Fruit fly (Drosophila melanogaster) whole organism, prepupa: ENCODE measurements around the gene CG13063.

ENCODE experiments used
- Blimp-1 ChIP-seq: fragments of 200-800 bp; sonication (Bioruptor generic); optimal IDR thresholded peaks from 3 replicates; lab custom pipeline; 2017; ENCODE audit warnings: missing biosample characterization, missing genetic modification characterization, mild to moderate bottlenecking, moderate library complexity, missing genetic modification reagents
- CG11294 ChIP-seq: fragments of 200-800 bp; sonication (Bioruptor generic); IDR thresholded peaks from 2 replicates; pipeline ENCODE4 v1.3.6; 2022; ENCODE audit warnings: missing biosample characterization, missing genetic modification characterization
- CG11762 ChIP-seq: fragments of 200-800 bp; sonication (Bioruptor generic); optimal IDR thresholded peaks from 3 replicates; lab custom pipeline; 2016; ENCODE audit warnings: missing biosample characterization, missing genetic modification characterization; ENCODE audit not compliant: insufficient read depth
- CG11902 ChIP-seq: fragments of 200-800 bp; sonication (Bioruptor generic); optimal IDR thresholded peaks from 3 replicates; lab custom pipeline; 2016; ENCODE audit warnings: missing biosample characterization, missing genetic modification characterization
- CG15336 ChIP-seq: fragments of 200-800 bp; sonication (Bioruptor generic); IDR thresholded peaks from 2 replicates; pipeline ENCODE4 v1.3.6; 2022; ENCODE audit warnings: missing biosample characterization, missing genetic modification characterization
- CG1621 ChIP-seq: fragments of 200-800 bp; sonication (Bioruptor generic); optimal IDR thresholded peaks from 3 replicates; lab custom pipeline; 2018; ENCODE audit warnings: missing biosample characterization, mild to moderate bottlenecking, missing genetic modification characterization
- CG16779 ChIP-seq: fragments of 200-800 bp; sonication (Bioruptor generic); optimal IDR thresholded peaks from 3 replicates; lab custom pipeline; 2017; ENCODE audit warnings: missing biosample characterization, mild to moderate bottlenecking, missing genetic modification characterization
- CG31627 ChIP-seq: fragments of 200-800 bp; sonication (Bioruptor generic); optimal IDR thresholded peaks from 3 replicates; lab custom pipeline; 2016; ENCODE audit warnings: missing biosample characterization, missing genetic modification characterization
- CG32006 ChIP-seq: fragments of 200-800 bp; sonication (Bioruptor generic); optimal IDR thresholded peaks from 3 replicates; lab custom pipeline; 2017; ENCODE audit warnings: missing biosample characterization, mild to moderate bottlenecking, missing genetic modification characterization
- CG34406 ChIP-seq: fragments of 200-800 bp; sonication (Bioruptor generic); optimal IDR thresholded peaks from 3 replicates; lab custom pipeline; 2016; ENCODE audit warnings: missing biosample characterization, missing genetic modification characterization
- CG3919 ChIP-seq: fragments of 200-800 bp; sonication (Bioruptor generic); optimal IDR thresholded peaks from 3 replicates; lab custom pipeline; 2016; ENCODE audit warnings: missing biosample characterization, missing genetic modification characterization
- CG4318 ChIP-seq: fragments of 200-800 bp; sonication (Bioruptor generic); optimal IDR thresholded peaks from 3 replicates; lab custom pipeline; 2017; ENCODE audit warnings: missing biosample characterization, mild to moderate bottlenecking, missing genetic modification characterization
- CG6163 ChIP-seq: fragments of 200-800 bp; sonication (Bioruptor generic); IDR thresholded peaks from 3 replicates; pipeline ENCODE4 v1.3.6; 2022; ENCODE audit warnings: missing biosample characterization, missing genetic modification characterization
- CG6276 ChIP-seq: fragments of 200-800 bp; sonication (Bioruptor generic); optimal IDR thresholded peaks from 2 replicates; lab custom pipeline; 2017; ENCODE audit warnings: missing biosample characterization, mild to moderate bottlenecking, missing genetic modification characterization
- CG6792 ChIP-seq: fragments of 200-800 bp; sonication (Bioruptor generic); optimal IDR thresholded peaks from 3 replicates; lab custom pipeline; 2016; ENCODE audit warnings: missing biosample characterization, missing genetic modification characterization
- CG6808 ChIP-seq: fragments of 200-800 bp; sonication (Bioruptor generic); optimal IDR thresholded peaks from 3 replicates; lab custom pipeline; 2017; ENCODE audit warnings: missing biosample characterization, missing genetic modification characterization, mild to moderate bottlenecking, moderate library complexity, missing genetic modification reagents
- CG8119 ChIP-seq: fragments of 200-800 bp; sonication (Bioruptor generic); IDR thresholded peaks from 3 replicates; pipeline ENCODE4 v1.3.6; 2022; ENCODE audit warnings: missing biosample characterization, missing genetic modification characterization
- CG8319 ChIP-seq: fragments of 200-800 bp; sonication (Bioruptor generic); optimal IDR thresholded peaks from 3 replicates; lab custom pipeline; 2016; ENCODE audit warnings: missing biosample characterization, missing genetic modification characterization
- CG8632 ChIP-seq: fragments of 200-800 bp; sonication (Bioruptor generic); optimal IDR thresholded peaks from 3 replicates; lab custom pipeline; 2016; ENCODE audit warnings: missing biosample characterization, missing genetic modification characterization
- CG9139 ChIP-seq: fragments of 200-800 bp; sonication (Bioruptor generic); optimal IDR thresholded peaks from 3 replicates; lab custom pipeline; 2017; ENCODE audit warnings: missing biosample characterization, mild to moderate bottlenecking, missing genetic modification characterization
- Eip78C ChIP-seq: fragments of 200-800 bp; sonication (Bioruptor generic); peaks from one replicate; lab custom pipeline; 2016; ENCODE audit warnings: missing biosample characterization, missing genetic modification characterization
- Eip93F ChIP-seq: fragments of 200-800 bp; sonication (Bioruptor generic); optimal IDR thresholded peaks from 2 replicates; lab custom pipeline; 2016; ENCODE audit warnings: missing biosample characterization, mild to moderate bottlenecking, missing genetic modification characterization
- Ets21C ChIP-seq: fragments of 200-800 bp; sonication (Bioruptor generic); optimal IDR thresholded peaks from 3 replicates; lab custom pipeline; 2016; ENCODE audit warnings: missing biosample characterization, missing genetic modification characterization
- Ets96B ChIP-seq: fragments of 200-800 bp; optimal IDR thresholded peaks from 2 replicates; lab custom pipeline; 2019; ENCODE audit warnings: missing biosample characterization, mild to moderate bottlenecking, missing genetic modification characterization, moderate library complexity
- Gug ChIP-seq: fragments of 200-800 bp; sonication (Bioruptor generic); IDR thresholded peaks from 2 replicates; pipeline ENCODE4 v1.3.6; 2022; ENCODE audit warnings: missing biosample characterization, missing genetic modification characterization
- Hr38 ChIP-seq: sonication (Bioruptor generic); optimal IDR thresholded peaks from 2 replicates; lab custom pipeline; 2016; ENCODE audit warnings: missing biosample characterization, missing genetic modification characterization
- Hr39 ChIP-seq: fragments of 200-800 bp; sonication (Bioruptor generic); optimal IDR thresholded peaks from 2 replicates; lab custom pipeline; 2016; ENCODE audit warnings: missing biosample characterization, missing genetic modification characterization
- Hr4 ChIP-seq: fragments of 200-800 bp; sonication (Bioruptor generic); optimal IDR thresholded peaks from 3 replicates; lab custom pipeline; 2016; ENCODE audit warnings: missing biosample characterization, missing genetic modification characterization
- Lpt ChIP-seq: fragments of 200-800 bp; sonication (Bioruptor generic); optimal IDR thresholded peaks from 3 replicates; lab custom pipeline; 2016; ENCODE audit warnings: missing biosample characterization, missing genetic modification characterization
- OdsH ChIP-seq: fragments of 200-800 bp; sonication (Bioruptor generic); optimal IDR thresholded peaks from 3 replicates; lab custom pipeline; 2016; ENCODE audit warnings: missing biosample characterization, missing genetic modification characterization
- Sox102F ChIP-seq: fragments of 200-800 bp; sonication (Bioruptor generic); optimal IDR thresholded peaks from 2 replicates; lab custom pipeline; 2016; ENCODE audit warnings: missing biosample characterization, mild to moderate bottlenecking, missing genetic modification characterization
- Sox14 ChIP-seq: fragments of 200-800 bp; sonication (Bioruptor generic); optimal IDR thresholded peaks from 3 replicates; lab custom pipeline; 2016; ENCODE audit warnings: missing biosample characterization, missing genetic modification characterization
- Sox15 ChIP-seq: fragments of 200-800 bp; sonication (Bioruptor generic); optimal IDR thresholded peaks from 3 replicates; lab custom pipeline; 2016; ENCODE audit warnings: missing biosample characterization, missing genetic modification characterization
- achi ChIP-seq: fragments of 200-800 bp; sonication (Bioruptor generic); optimal IDR thresholded peaks from 3 replicates; lab custom pipeline; 2016; ENCODE audit warnings: missing biosample characterization, missing genetic modification characterization
- acj6 ChIP-seq: fragments of 200-800 bp; sonication (Bioruptor generic); optimal IDR thresholded peaks from 3 replicates; lab custom pipeline; 2016; ENCODE audit warnings: missing biosample characterization, missing genetic modification characterization
- cyc ChIP-seq: fragments of 200-800 bp; sonication (Bioruptor generic); optimal IDR thresholded peaks from 3 replicates; lab custom pipeline; 2016; ENCODE audit warnings: missing biosample characterization, missing genetic modification characterization
- dac ChIP-seq: fragments of 200-800 bp; sonication (Bioruptor generic); optimal IDR thresholded peaks from 2 replicates; lab custom pipeline; 2017; ENCODE audit warnings: missing biosample characterization, mild to moderate bottlenecking, missing genetic modification characterization
- dsx ChIP-seq: fragments of 200-800 bp; optimal IDR thresholded peaks from 3 replicates; lab custom pipeline; 2019; ENCODE audit warnings: missing biosample characterization, mild to moderate bottlenecking, missing genetic modification characterization, moderate library complexity; ENCODE audit not compliant: poor library complexity, severe bottlenecking
- eg ChIP-seq: fragments of 200-800 bp; sonication (Bioruptor generic); IDR thresholded peaks from 3 replicates; pipeline ENCODE4 v1.3.6; 2022; ENCODE audit warnings: missing biosample characterization, missing genetic modification characterization
- esn ChIP-seq: fragments of 200-800 bp; sonication (Bioruptor generic); optimal IDR thresholded peaks from 2 replicates; lab custom pipeline; 2016; ENCODE audit warnings: missing biosample characterization, mild to moderate bottlenecking, missing genetic modification characterization, moderate library complexity
- fkh ChIP-seq: fragments of 200-800 bp; sonication (Bioruptor generic); optimal IDR thresholded peaks from 3 replicates; lab custom pipeline; 2017; ENCODE audit warnings: missing biosample characterization, mild to moderate bottlenecking, missing genetic modification characterization, moderate library complexity
- net ChIP-seq: fragments of 200-800 bp; sonication (Bioruptor generic); optimal IDR thresholded peaks from 3 replicates; lab custom pipeline; 2016; ENCODE audit warnings: missing biosample characterization, missing genetic modification characterization
- pdm3 ChIP-seq: fragments of 200-800 bp; sonication (Bioruptor generic); optimal IDR thresholded peaks from 3 replicates; lab custom pipeline; 2016; ENCODE audit warnings: missing biosample characterization, missing genetic modification characterization
- spab ChIP-seq: fragments of 200-800 bp; sonication (Bioruptor generic); optimal IDR thresholded peaks from 2 replicates; lab custom pipeline; 2017; ENCODE audit warnings: missing biosample characterization, mild to moderate bottlenecking, missing genetic modification characterization, missing genetic modification reagents
- ss ChIP-seq, 2 experiments: fragments of 200-800 bp; sonication (Bioruptor generic); optimal IDR thresholded peaks; 2 replicates in 1 of 2; 3 replicates in 1 of 2; lab custom pipeline; 2017 to 2018; ENCODE audit warnings: mild to moderate bottlenecking in 2 of 2, missing biosample characterization in 2 of 2, missing genetic modification characterization in 2 of 2, moderate library complexity in 1 of 2

Gene CG13063

DNA sequence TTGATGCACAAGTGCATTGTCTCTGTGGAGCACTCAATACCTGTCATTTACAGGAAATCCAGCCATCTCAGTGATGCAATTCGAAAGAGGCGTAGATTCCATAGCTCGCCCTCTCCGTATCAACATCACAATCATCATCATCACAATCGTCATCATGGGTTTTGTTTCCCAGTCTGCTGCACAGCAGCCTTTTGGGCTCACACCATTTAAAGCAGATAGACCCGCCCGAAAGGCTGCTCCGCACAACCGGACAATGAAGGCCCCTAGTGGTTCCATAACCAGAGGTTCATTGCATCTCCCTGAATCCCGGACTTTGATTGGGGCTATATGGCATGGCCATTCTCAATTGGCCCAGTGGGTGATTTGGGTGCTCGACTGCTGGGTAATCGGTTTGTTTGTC lies 28.5 kb downstream of the CG13063 start:
- peak; percentile 41 for TF ChIP-seq Eip78C (GFP tag; lab: Kevin White, UChicago)
- no peak for TF ChIP-seq fkh (GFP tag; lab: Kevin White, UChicago)
- no peak for TF ChIP-seq CG8119 (GFP tag; lab: Robert Waterston, UW)
- TF ChIP-seq eg (GFP tag; lab: Robert Waterston, UW): 0 out of 3 replicates have a peak, but pooled peaks have one; percentile 32
- no peak for TF ChIP-seq CG4318 (GFP tag; lab: Kevin White, UChicago)
- TF ChIP-seq Lpt (GFP tag; lab: Kevin White, UChicago): no peak
- TF ChIP-seq CG1621 (tag; lab: Kevin White, UChicago): no peak
- TF ChIP-seq Ets96B (tag; lab: Kevin White, UChicago): no peak
- no peak for TF ChIP-seq Hr4 (GFP tag; lab: Kevin White, UChicago)
- no peak for TF ChIP-seq pdm3
- TF ChIP-seq Hr38 (GFP tag; lab: Kevin White, UChicago): no peak
- no peak for TF ChIP-seq CG32006 (GFP tag; lab: Kevin White, UChicago)

DNA sequence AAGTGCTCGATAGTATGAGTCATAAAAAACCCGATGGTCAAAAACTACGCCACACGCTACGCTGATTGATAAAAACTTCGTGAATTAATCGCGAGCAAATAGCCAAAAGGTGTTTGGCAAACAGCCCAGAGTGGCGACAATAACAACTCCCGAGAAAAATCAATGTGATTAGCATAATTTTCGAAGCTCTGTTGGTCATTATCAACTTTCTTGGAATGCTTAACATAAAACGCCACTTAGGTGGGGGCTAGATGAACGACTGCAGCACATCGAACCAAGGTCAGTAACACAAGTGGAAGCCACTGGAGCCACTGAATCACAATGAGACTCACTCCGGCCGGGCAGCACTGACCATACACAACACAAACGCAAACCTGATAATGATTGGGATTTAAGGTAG lies 31.3 kb downstream of the CG13063 start:
- TF ChIP-seq Ets21C (GFP tag; lab: Kevin White, UChicago) (no peak), CG6276 (GFP tag; lab: Kevin White, UChicago) (no peak), CG16779 (tag; lab: Kevin White, UChicago) (no peak), CG34406 (GFP tag; lab: Kevin White, UChicago) (no peak), pdm3 (no peak), Sox15 (GFP tag; lab: Kevin White, UChicago) (no peak), OdsH (GFP tag; lab: Kevin White, UChicago) (no peak), CG1621 (tag; lab: Kevin White, UChicago) (no peak), CG15336 (no peak), Hr39 (GFP tag; lab: Kevin White, UChicago) (no peak), CG31627 (GFP tag; lab: Kevin White, UChicago) (no peak), CG11762 (no peak), CG6808 (no peak)

DNA sequence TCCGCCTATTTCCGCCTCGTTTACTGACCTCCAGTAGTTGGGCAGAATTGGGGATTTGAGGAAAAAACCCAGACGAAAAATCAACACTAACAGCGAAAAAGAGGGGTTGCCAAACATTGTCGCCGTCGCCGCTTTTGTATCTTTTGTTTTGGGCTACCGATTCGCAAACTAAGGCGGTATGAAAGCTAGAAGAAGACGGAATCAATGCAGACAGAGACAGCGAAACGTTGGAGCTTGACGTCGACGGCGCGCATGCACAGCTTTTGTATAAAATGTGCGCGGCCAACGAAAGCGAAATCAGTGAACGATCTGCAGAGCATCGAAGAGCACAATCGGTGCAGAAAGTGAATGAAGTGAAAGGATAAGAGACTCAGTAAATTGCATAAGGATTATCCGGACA lies 32.3 kb downstream of the CG13063 start, which contains the start of gene CG4998:
TSS of gene CG4998 (plus strand) at position 301 of the 400 bp plus-strand sequence.
- TF ChIP-seq CG16779 (tag; lab: Kevin White, UChicago) (no peak), Blimp-1 (peak; percentile 75), acj6 (GFP tag; lab: Kevin White, UChicago) (no peak), CG6808 (no peak), CG6276 (GFP tag; lab: Kevin White, UChicago) (no peak), CG8319 (GFP tag; lab: Kevin White, UChicago) (no peak), CG34406 (GFP tag; lab: Kevin White, UChicago) (no peak)

DNA sequence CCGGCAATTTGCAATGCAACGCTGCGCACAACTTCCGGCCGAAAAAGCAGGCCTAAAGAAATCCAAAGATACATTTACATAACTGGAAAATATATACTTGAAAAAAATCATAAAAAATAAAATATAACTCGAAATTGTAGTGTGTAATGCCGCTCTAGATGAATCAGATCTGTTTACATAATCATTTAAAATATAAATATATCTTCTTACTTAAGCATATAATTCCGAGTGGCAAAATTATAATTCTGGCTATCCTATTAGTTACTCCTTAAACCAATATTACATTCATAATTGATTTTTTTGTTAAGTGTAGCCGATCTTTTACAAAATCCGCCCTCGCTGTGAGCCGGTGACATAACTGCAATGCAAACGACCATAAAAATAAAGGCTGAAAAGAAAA lies 33.1 kb downstream of the CG13063 start:
- TF ChIP-seq Hr38 (GFP tag; lab: Kevin White, UChicago): no peak
- TF ChIP-seq CG8119 (GFP tag; lab: Robert Waterston, UW): peak; percentile 74
- TF ChIP-seq Sox102F: no peak
- TF ChIP-seq CG6163: peak; percentile 34; the same call in 1 of the 3 replicates
- no peak for TF ChIP-seq CG11294 (GFP tag; lab: Robert Waterston, UW)
- TF ChIP-seq dac (GFP tag; lab: Kevin White, UChicago): no peak
- no peak for TF ChIP-seq Sox15 (GFP tag; lab: Kevin White, UChicago)
- TF ChIP-seq CG3919: no peak
- TF ChIP-seq esn (GFP tag; lab: Kevin White, UChicago): no peak
- no peak for TF ChIP-seq ss (GFP tag; optimal IDR thresholded peaks at IDR 0.05; lab: Kevin White, UChicago)
- TF ChIP-seq CG9139 (GFP tag; lab: Kevin White, UChicago): no peak
- TF ChIP-seq net (GFP tag; lab: Kevin White, UChicago): no peak
- no peak for TF ChIP-seq Eip93F (GFP tag; lab: Kevin White, UChicago)
- TF ChIP-seq acj6 (GFP tag; lab: Kevin White, UChicago): no peak
- TF ChIP-seq eg (GFP tag; lab: Robert Waterston, UW): peak; percentile 31; the same call in 1 of the 3 replicates
- no peak for TF ChIP-seq CG16779 (tag; lab: Kevin White, UChicago)
- peak; percentile 69 for TF ChIP-seq CG15336
- TF ChIP-seq CG6792 (GFP tag; lab: Kevin White, UChicago): no peak
- no peak for TF ChIP-seq CG8632 (GFP tag; lab: Kevin White, UChicago)
- TF ChIP-seq dsx (GFP tag; lab: Kevin White, UChicago): no peak
- peak; percentile 81 for TF ChIP-seq Eip78C (GFP tag; lab: Kevin White, UChicago)
- no peak for TF ChIP-seq spab
- no peak for TF ChIP-seq achi (GFP tag; lab: Kevin White, UChicago)
- no peak for TF ChIP-seq Gug (GFP tag; lab: Robert Waterston, UW)
- TF ChIP-seq cyc (GFP tag; lab: Kevin White, UChicago): no peak
- no peak for TF ChIP-seq CG11902 (GFP tag; lab: Kevin White, UChicago)
- TF ChIP-seq Hr4 (GFP tag; lab: Kevin White, UChicago): peak; percentile 64
- TF ChIP-seq CG4318 (GFP tag; lab: Kevin White, UChicago): peak; percentile 28
- TF ChIP-seq Sox14 (GFP tag; lab: Kevin White, UChicago): no peak
